Fruit fly (Drosophila melanogaster): ENCODE measurements around the gene CG10576.

dm6 chr3L:5786604-5787003, 21.1 kb upstream of the CG10576 start, which contains the start of gene Cralbp:
- TF ChIP-seq CG8478 (optimal IDR thresholded peaks at IDR 0.05) (no peak), CTCF (optimal IDR thresholded peaks at IDR 0.05) (no peak)

Data from S2 (cell line).